Fruit fly (Drosophila melanogaster) whole organism, embryonic: ENCODE measurements around the gene Hs2st.

Source experiments
- Atf3 ChIP-seq: fragments of 200-800 bp; sonication (Bioruptor generic); optimal IDR thresholded peaks from 3 replicates; lab custom pipeline; 2016; ENCODE audit warnings: missing biosample characterization, missing genetic modification characterization
- Bgb ChIP-seq: fragments of 200-800 bp; sonication (Bioruptor generic); IDR thresholded peaks from 2 replicates; pipeline ENCODE4 v1.3.6; 2022; ENCODE audit warnings: missing biosample characterization, missing genetic modification characterization; ENCODE audit not compliant: partially characterized antibody
- CG12769 ChIP-seq: fragments of 200-800 bp; sonication (Bioruptor generic); optimal IDR thresholded peaks from 2 replicates; lab custom pipeline; 2019; ENCODE audit warnings: missing biosample characterization, mild to moderate bottlenecking, missing genetic modification characterization, moderate library complexity
- CG13287 ChIP-seq: fragments of 200-800 bp; sonication (Bioruptor generic); IDR thresholded peaks from 2 replicates; pipeline ENCODE4 v1.3.6; 2022; ENCODE audit warnings: missing biosample characterization, missing genetic modification characterization; ENCODE audit not compliant: partially characterized antibody
- CG14667 ChIP-seq: fragments of 200-800 bp; sonication (Bioruptor generic); IDR thresholded peaks from 2 replicates; pipeline ENCODE4 v1.3.6; 2022; ENCODE audit warnings: missing biosample characterization, missing genetic modification characterization
- CG14710 ChIP-seq: fragments of 200-800 bp; sonication (Bioruptor generic); optimal IDR thresholded peaks from 3 replicates; lab custom pipeline; 2019; ENCODE audit warnings: missing biosample characterization, mild to moderate bottlenecking, missing genetic modification characterization, moderate library complexity
- CG14965 ChIP-seq: fragments of 200-800 bp; sonication (Bioruptor generic); optimal IDR thresholded peaks from 2 replicates; lab custom pipeline; 2016; ENCODE audit warnings: missing biosample characterization, missing genetic modification characterization, borderline replicate concordance
- CG15514 ChIP-seq: fragments of 200-800 bp; sonication (Bioruptor generic); optimal IDR thresholded peaks from 3 replicates; lab custom pipeline; 2017; ENCODE audit warnings: missing biosample characterization, missing genetic modification characterization, mild to moderate bottlenecking, moderate library complexity, missing genetic modification reagents
- CG1603 ChIP-seq: fragments of 200-800 bp; sonication (Bioruptor generic); optimal IDR thresholded peaks from 2 replicates; lab custom pipeline; 2019; ENCODE audit warnings: missing biosample characterization, mild to moderate bottlenecking, missing genetic modification characterization, moderate library complexity
- CG1647 ChIP-seq: fragments of 200-800 bp; sonication (Bioruptor generic); optimal IDR thresholded peaks from 3 replicates; lab custom pipeline; 2016; ENCODE audit warnings: missing biosample characterization, missing genetic modification characterization
- CG17186 ChIP-seq: fragments of 200-800 bp; sonication (Bioruptor generic); optimal IDR thresholded peaks from 3 replicates; lab custom pipeline; 2017; ENCODE audit warnings: missing biosample characterization, missing genetic modification reagents, missing genetic modification characterization
- CG17829 ChIP-seq: fragments of 200-800 bp; optimal IDR thresholded peaks from 2 replicates; lab custom pipeline; 2019; ENCODE audit warnings: missing biosample characterization, mild to moderate bottlenecking, missing genetic modification characterization, moderate library complexity
- CG2116 ChIP-seq: fragments of 200-800 bp; sonication (Bioruptor generic); optimal IDR thresholded peaks from 3 replicates; lab custom pipeline; 2018; ENCODE audit warnings: missing biosample characterization, mild to moderate bottlenecking, missing genetic modification characterization
- CG31365 ChIP-seq: fragments of 200-800 bp; sonication (Bioruptor generic); optimal IDR thresholded peaks from 2 replicates; lab custom pipeline; 2018; ENCODE audit warnings: missing biosample characterization, mild to moderate bottlenecking, missing genetic modification characterization
- CG3847 ChIP-seq: fragments of 200-800 bp; sonication (Bioruptor generic); IDR thresholded peaks from 2 replicates; pipeline ENCODE4 v1.3.6; 2022; ENCODE audit warnings: missing biosample characterization, missing genetic modification characterization
- CG6654 ChIP-seq: fragments of 200-800 bp; sonication (Bioruptor generic); optimal IDR thresholded peaks from 2 replicates; lab custom pipeline; 2017; ENCODE audit warnings: missing biosample characterization, mild to moderate bottlenecking, missing genetic modification characterization
- CG6791 ChIP-seq: fragments of 200-800 bp; sonication (Bioruptor generic); IDR thresholded peaks from 3 replicates; pipeline ENCODE4 v1.3.6; 2022; ENCODE audit warnings: missing biosample characterization, missing genetic modification characterization; ENCODE audit not compliant: partially characterized antibody
- CG7372 ChIP-seq: fragments of 200-800 bp; sonication (Bioruptor generic); IDR thresholded peaks from 2 replicates; pipeline ENCODE4 v1.3.6; 2022; ENCODE audit warnings: missing biosample characterization, missing genetic modification characterization
- CG8089 ChIP-seq: fragments of 200-800 bp; sonication (Bioruptor generic); optimal IDR thresholded peaks from 3 replicates; lab custom pipeline; 2016; ENCODE audit warnings: missing biosample characterization, missing genetic modification characterization
- CG8290 ChIP-seq, 3 experiments: fragments of 200-800 bp; sonication (Bioruptor generic); optimal IDR thresholded peaks; 2 replicates each; lab custom pipeline; 2016 to 2019; ENCODE audit warnings: missing biosample characterization in 3 of 3, missing genetic modification characterization in 3 of 3, mild to moderate bottlenecking in 2 of 3, moderate library complexity in 1 of 3
- Dbx ChIP-seq: fragments of 200-800 bp; sonication (Bioruptor generic); IDR thresholded peaks from 3 replicates; pipeline ENCODE4 v1.3.6; 2022; ENCODE audit warnings: missing biosample characterization, missing genetic modification characterization
- Dfd ChIP-seq, 2 experiments: fragments of >200 bp; optimal IDR thresholded peaks; 2 replicates each; lab custom pipeline; 2017; ENCODE audit warnings: missing biosample characterization in 2 of 2, missing genetic modification characterization in 2 of 2
- Ets65A ChIP-seq: fragments of 200-800 bp; sonication (Bioruptor generic); peaks from one replicate; lab custom pipeline; 2016; ENCODE audit warnings: missing biosample characterization, missing genetic modification characterization
- Fer2 ChIP-seq: fragments of 200-800 bp; sonication (Bioruptor generic); optimal IDR thresholded peaks from 2 replicates; lab custom pipeline; 2018; ENCODE audit warnings: missing biosample characterization, mild to moderate bottlenecking, missing genetic modification characterization, moderate library complexity
- Hey ChIP-seq: fragments of 200-800 bp; sonication (Bioruptor generic); optimal IDR thresholded peaks from 3 replicates; lab custom pipeline; 2018; ENCODE audit warnings: missing biosample characterization, mild to moderate bottlenecking, missing genetic modification characterization
- HmgD ChIP-seq: fragments of 200-800 bp; sonication (Bioruptor generic); optimal IDR thresholded peaks from 3 replicates; lab custom pipeline; 2016; ENCODE audit warnings: missing biosample characterization, missing genetic modification characterization
- Max ChIP-seq: fragments of 200-800 bp; sonication (Bioruptor generic); optimal IDR thresholded peaks from 2 replicates; lab custom pipeline; 2016; ENCODE audit warnings: missing biosample characterization, mild to moderate bottlenecking, missing genetic modification characterization
- Myb ChIP-seq: fragments of 200-800 bp; sonication (Bioruptor generic); optimal IDR thresholded peaks from 2 replicates; lab custom pipeline; 2016; ENCODE audit warnings: missing biosample characterization, missing genetic modification characterization
- Side ChIP-seq: fragments of 200-800 bp; sonication (Bioruptor generic); optimal IDR thresholded peaks from 2 replicates; lab custom pipeline; 2016; ENCODE audit warnings: missing biosample characterization, missing genetic modification characterization
- amos ChIP-seq: fragments of 200-800 bp; sonication (Bioruptor generic); IDR thresholded peaks from 2 replicates; pipeline ENCODE4 v1.3.6; 2022; ENCODE audit warnings: missing biosample characterization, missing genetic modification characterization; ENCODE audit not compliant: partially characterized antibody
- ato ChIP-seq: fragments of 200-800 bp; sonication (Bioruptor generic); IDR thresholded peaks from 2 replicates; pipeline ENCODE4 v1.3.6; 2022; ENCODE audit warnings: missing biosample characterization, missing genetic modification characterization; ENCODE audit not compliant: partially characterized antibody
- dati ChIP-seq: fragments of 200-800 bp; sonication (Bioruptor generic); IDR thresholded peaks from 2 replicates; pipeline ENCODE4 v1.3.6; 2022; ENCODE audit warnings: missing biosample characterization, missing genetic modification characterization
- dysf ChIP-seq: fragments of 200-800 bp; sonication (Bioruptor generic); IDR thresholded peaks from 3 replicates; pipeline ENCODE4 v1.3.6; 2022; ENCODE audit warnings: missing biosample characterization, missing genetic modification characterization
- gcm2 ChIP-seq: fragments of 200-800 bp; sonication (Bioruptor generic); optimal IDR thresholded peaks from 2 replicates; lab custom pipeline; 2016; ENCODE audit warnings: missing biosample characterization, missing genetic modification characterization
- gem ChIP-seq: fragments of 200-800 bp; sonication (Bioruptor generic); optimal IDR thresholded peaks from 2 replicates; lab custom pipeline; 2019; ENCODE audit warnings: missing biosample characterization, mild to moderate bottlenecking, missing genetic modification characterization, moderate library complexity
- gfzf ChIP-seq: fragments of 200-800 bp; sonication (Bioruptor generic); optimal IDR thresholded peaks from 2 replicates; lab custom pipeline; 2016; ENCODE audit warnings: missing biosample characterization, mild to moderate bottlenecking, missing genetic modification characterization, moderate library complexity
- grau ChIP-seq: fragments of 200-800 bp; optimal IDR thresholded peaks from 3 replicates; lab custom pipeline; 2019; ENCODE audit warnings: missing biosample characterization, mild to moderate bottlenecking, missing genetic modification characterization, moderate library complexity
- hb ChIP-seq: fragments of 200-800 bp; sonication (Bioruptor generic); IDR thresholded peaks from 3 replicates; pipeline ENCODE4 v1.3.6; 2022; ENCODE audit warnings: missing biosample characterization, missing genetic modification characterization; ENCODE audit not compliant: partially characterized antibody
- knrl ChIP-seq: fragments of 200-800 bp; sonication (Bioruptor generic); IDR thresholded peaks from 3 replicates; pipeline ENCODE4 v1.3.6; 2022; ENCODE audit warnings: missing biosample characterization, missing genetic modification characterization; ENCODE audit not compliant: partially characterized antibody
- pan ChIP-seq, 4 experiments: fragments of >200 bp in 3 of 4; fragments of 200-800 bp in 1 of 4; sonication (Bioruptor generic) in 1 of 4; optimal IDR thresholded peaks in 3 of 4; IDR thresholded peaks in 1 of 4; 2 replicates each; pipeline versions ENCODE4 v1.3.6 to Lab custom; 2017 to 2022; ENCODE audit warnings: missing biosample characterization in 2 of 4, missing genetic modification characterization in 2 of 4, mixed read lengths in 1 of 4
- phol ChIP-seq: fragments of 200-800 bp; sonication (Bioruptor generic); optimal IDR thresholded peaks from 3 replicates; lab custom pipeline; 2018; ENCODE audit warnings: missing biosample characterization, mild to moderate bottlenecking, missing genetic modification characterization, moderate library complexity
- schlank ChIP-seq: fragments of 200-800 bp; sonication (Bioruptor generic); optimal IDR thresholded peaks from 2 replicates; lab custom pipeline; 2018; ENCODE audit warnings: missing biosample characterization, mild to moderate bottlenecking, missing genetic modification characterization
- slbo ChIP-seq: fragments of 200-800 bp; sonication (Bioruptor generic); IDR thresholded peaks from 2 replicates; pipeline ENCODE4 v1.3.6; 2022; ENCODE audit warnings: missing biosample characterization, missing genetic modification characterization
- ssp ChIP-seq: fragments of 200-800 bp; sonication (Bioruptor generic); IDR thresholded peaks from 2 replicates; pipeline ENCODE4 v1.3.6; 2022; ENCODE audit warnings: missing biosample characterization, missing genetic modification characterization
- sug ChIP-seq: fragments of 200-800 bp; optimal IDR thresholded peaks from 2 replicates; lab custom pipeline; 2019; ENCODE audit warnings: missing biosample characterization, mild to moderate bottlenecking, missing genetic modification characterization, moderate library complexity
- tna ChIP-seq: fragments of 200-800 bp; sonication (Bioruptor generic); IDR thresholded peaks from 2 replicates; pipeline ENCODE4 v1.3.6; 2022; ENCODE audit warnings: missing biosample characterization, missing genetic modification characterization; ENCODE audit not compliant: partially characterized antibody
- vnd ChIP-seq: fragments of 200-800 bp; sonication (Bioruptor generic); IDR thresholded peaks from 3 replicates; pipeline ENCODE4 v1.3.6; 2022; ENCODE audit warnings: missing biosample characterization, missing genetic modification characterization; ENCODE audit not compliant: partially characterized antibody
- zen2 ChIP-seq: fragments of 200-800 bp; sonication (Bioruptor generic); IDR thresholded peaks from 3 replicates; pipeline ENCODE4 v1.3.6; 2022; ENCODE audit warnings: missing biosample characterization, missing genetic modification characterization; ENCODE audit not compliant: partially characterized antibody

The Hs2st gene

DNA sequence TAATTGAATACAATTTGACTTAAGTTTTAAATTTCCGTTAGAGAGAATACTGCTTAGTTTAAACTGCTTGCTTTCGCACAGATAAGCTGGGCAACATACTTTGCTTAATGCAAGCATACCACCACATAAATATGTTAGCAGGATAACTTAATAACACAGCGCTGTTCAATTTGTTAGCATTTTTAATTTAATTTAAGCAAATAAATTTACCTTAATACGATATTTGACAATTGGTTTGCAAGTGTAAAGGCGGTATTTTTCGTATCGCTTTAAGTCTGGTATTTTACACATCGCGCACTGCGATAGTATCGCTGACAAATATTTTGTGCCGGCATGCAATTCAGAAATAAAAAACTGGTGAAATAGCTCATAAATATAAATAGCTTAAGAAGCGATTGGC lies 14.2 kb downstream of the Hs2st start, which contains the start of gene RtcB:
Gene RtcB, plus strand, starts transcription at position 301 of the 400 bp plus-strand sequence.
- TF ChIP-seq dati (GFP tag; lab: Robert Waterston, UW) = no peak
- TF ChIP-seq CG14667 = no peak
- peak; percentile 21 for TF ChIP-seq CG12769 (tag; lab: Kevin White, UChicago)
- TF ChIP-seq vnd (GFP tag; lab: Robert Waterston, UW) = peak; percentile 97
- TF ChIP-seq CG1647 (GFP tag; lab: Kevin White, UChicago) = no peak
- TF ChIP-seq ssp (GFP tag; lab: Robert Waterston, UW) = peak; percentile 64
- TF ChIP-seq dysf (GFP tag; lab: Robert Waterston, UW) = no peak
- TF ChIP-seq gem = peak; percentile 19
- TF ChIP-seq CG17186 (GFP tag; lab: Kevin White, UChicago) = peak; percentile 75
- peak; percentile 54 for TF ChIP-seq CG15514 (GFP tag; lab: Kevin White, UChicago)
- TF ChIP-seq amos (GFP tag; lab: Robert Waterston, UW) = peak; percentile 95
- no peak for TF ChIP-seq Hey (tag; lab: Kevin White, UChicago)
- peak; percentile 18 for TF ChIP-seq CG17829 (tag; lab: Kevin White, UChicago)
- peak; percentile 92 for TF ChIP-seq zen2
- no peak for TF ChIP-seq Fer2 (tag; lab: Kevin White, UChicago)
- TF ChIP-seq schlank = no peak
- peak; percentile 53 for TF ChIP-seq gfzf (GFP tag; lab: Kevin White, UChicago)
- TF ChIP-seq grau (tag; lab: Kevin White, UChicago) = peak; percentile 9
- TF ChIP-seq CG1603 (tag; lab: Kevin White, UChicago) = peak; percentile 67
- peak in 1 of 2 experiments; percentile 62 for TF ChIP-seq Dfd (GFP tag; optimal IDR thresholded peaks at IDR 0.05; lab: Kevin White, UChicago)
- no peak for TF ChIP-seq Side (GFP tag; lab: Kevin White, UChicago)
- peak; percentile 94 for TF ChIP-seq CG6791 (GFP tag; lab: Robert Waterston, UW)
- peak; percentile 97 for TF ChIP-seq CG31365 (tag; lab: Kevin White, UChicago)
- TF ChIP-seq CG14710 (tag; lab: Kevin White, UChicago) = peak; percentile 67
- no peak for TF ChIP-seq CG6654
- TF ChIP-seq CG7372 (GFP tag; lab: Robert Waterston, UW) = no peak
- peak; percentile 97 for TF ChIP-seq CG13287 (GFP tag; lab: Robert Waterston, UW)
- TF ChIP-seq Max (GFP tag; lab: Kevin White, UChicago) = peak; percentile 15
- peak; percentile 35; the same call in 1 of the 2 replicates for TF ChIP-seq slbo (GFP tag; lab: Robert Waterston, UW)
- TF ChIP-seq CG14965 (GFP tag; lab: Kevin White, UChicago) = no peak
- TF ChIP-seq Atf3 (GFP tag; lab: Kevin White, UChicago) = no peak
- TF ChIP-seq Dbx = 0 out of 3 replicates have a peak, but pooled peaks have one; percentile 33
- TF ChIP-seq CG8290 (GFP tag; optimal IDR thresholded peaks at IDR 0.05; lab: Kevin White, UChicago) = peak; percentile 8
- TF ChIP-seq CG8290 (tag; optimal IDR thresholded peaks at IDR 0.05; lab: Kevin White, UChicago) = peak in 1 of 2 experiments; percentile 31
- TF ChIP-seq HmgD (GFP tag; lab: Kevin White, UChicago) = peak; percentile 51
- TF ChIP-seq pan (optimal IDR thresholded peaks at IDR 0.05; lab: Kevin White, UChicago) = no peak
- TF ChIP-seq pan (GFP tag; optimal IDR thresholded peaks at IDR 0.05 in 1 of 2, IDR thresholded peaks at IDR 0.05 in 1 of 2) = no peak
- TF ChIP-seq CG3847 (GFP tag; lab: Robert Waterston, UW) = no peak
- TF ChIP-seq phol (tag; lab: Kevin White, UChicago) = peak; percentile 54
- peak; percentile 91 for TF ChIP-seq tna (GFP tag; lab: Robert Waterston, UW)
- no peak for TF ChIP-seq CG8089 (GFP tag; lab: Kevin White, UChicago)
- TF ChIP-seq ato (GFP tag; lab: Robert Waterston, UW) = peak; percentile 89
- TF ChIP-seq Myb (GFP tag; lab: Kevin White, UChicago) = peak; percentile 99
- TF ChIP-seq knrl (GFP tag; lab: Robert Waterston, UW) = peak; percentile 98
- peak; percentile 96 for TF ChIP-seq Bgb (GFP tag; lab: Robert Waterston, UW)
- TF ChIP-seq CG2116 (GFP tag; lab: Kevin White, UChicago) = peak; percentile 64
- peak; percentile 95 for TF ChIP-seq hb (GFP tag; lab: Robert Waterston, UW)
- TF ChIP-seq sug (tag; lab: Kevin White, UChicago) = peak; percentile 12
- peak; percentile 42 for TF ChIP-seq Ets65A
- TF ChIP-seq gcm2 (GFP tag; lab: Kevin White, UChicago) = no peak
